Worm (Caenorhabditis elegans) whole organism, early embryonic: ENCODE data around the gene F07C4.10.

Experiments used
- B0310.2 ChIP-seq: sonication (generic microtip); optimal IDR thresholded peaks from 2 replicates; lab custom pipeline; 2016; ENCODE audit warnings: mild to moderate bottlenecking, missing genetic modification characterization, missing compliant biosample characterization
- F13C5.2 ChIP-seq: sonication (generic microtip); optimal IDR thresholded peaks from 2 replicates; lab custom pipeline; 2017; ENCODE audit warnings: mild to moderate bottlenecking, missing genetic modification characterization, inconsistent platforms, missing compliant biosample characterization
- aly-1 ChIP-seq: sonication (generic microtip); optimal IDR thresholded peaks from 2 replicates; lab custom pipeline; 2016; ENCODE audit warnings: missing genetic modification characterization, missing compliant biosample characterization
- ama-1 ChIP-seq: fragments of 150-350 bp; optimal IDR thresholded peaks from 2 replicates; lab custom pipeline; 2014
- ceh-13 ChIP-seq: fragments of 200-800 bp; sonication (Bioruptor generic); optimal IDR thresholded peaks from 2 replicates; lab custom pipeline; 2018; ENCODE audit warnings: mild to moderate bottlenecking, missing genetic modification characterization, missing compliant biosample characterization
- ceh-36 ChIP-seq: sonication (generic microtip); optimal IDR thresholded peaks from 2 replicates; lab custom pipeline; 2016; ENCODE audit warnings: missing genetic modification characterization, inconsistent platforms, missing compliant biosample characterization
- ets-7 ChIP-seq: sonication (generic microtip); optimal IDR thresholded peaks from 2 replicates; lab custom pipeline; 2016; ENCODE audit warnings: missing genotype, missing genetic modification characterization, missing compliant biosample characterization
- flt-1 ChIP-seq: fragments of 200-800 bp; sonication (Bioruptor generic); IDR thresholded peaks from 2 replicates; pipeline ENCODE4 v1.3.6; 2022; ENCODE audit warnings: missing genetic modification characterization, missing compliant biosample characterization
- hmbx-1 ChIP-seq: sonication (generic microtip); optimal IDR thresholded peaks from 2 replicates; lab custom pipeline; 2016; ENCODE audit warnings: mild to moderate bottlenecking, missing genetic modification characterization, missing compliant biosample characterization
- hmg-4 ChIP-seq: fragments of 200-800 bp; sonication (Bioruptor generic); optimal IDR thresholded peaks from 2 replicates; lab custom pipeline; 2018; ENCODE audit warnings: mild to moderate bottlenecking, missing genetic modification characterization, missing compliant biosample characterization
- hnd-1 ChIP-seq: sonication (generic microtip); optimal IDR thresholded peaks from 2 replicates; lab custom pipeline; 2016; ENCODE audit warnings: missing genetic modification characterization, missing compliant biosample characterization
- pes-1 ChIP-seq: fragments of 200-800 bp; sonication (Bioruptor generic); IDR thresholded peaks from 2 replicates; pipeline ENCODE4 v1.3.6; 2022; ENCODE audit warnings: missing genetic modification reagents, missing genetic modification characterization, missing compliant biosample characterization
- scrt-1 ChIP-seq: fragments of 200-800 bp; sonication (Bioruptor generic); IDR thresholded peaks from 2 replicates; pipeline ENCODE4 v1.3.6; 2022; ENCODE audit warnings: missing genetic modification characterization, missing compliant biosample characterization
- sea-1 ChIP-seq: fragments of 200-800 bp; sonication (Bioruptor generic); conservative IDR thresholded peaks from 2 replicates; pipeline ENCODE4 v1.3.6; 2022; ENCODE audit warnings: missing genetic modification characterization, missing compliant biosample characterization
- tbx-11 ChIP-seq: fragments of 200-800 bp; sonication (Bioruptor generic); IDR thresholded peaks from 2 replicates; pipeline ENCODE4 v1.3.6; 2022; ENCODE audit warnings: missing genetic modification characterization, missing compliant biosample characterization
- tbx-37 ChIP-seq: fragments of 200-800 bp; sonication (Bioruptor generic); conservative IDR thresholded peaks from 2 replicates; pipeline ENCODE4 v1.3.6; 2022; ENCODE audit warnings: missing genetic modification reagents, missing genetic modification characterization, missing compliant biosample characterization
- tra-4 ChIP-seq: sonication (generic microtip); optimal IDR thresholded peaks from 2 replicates; lab custom pipeline; 2017; ENCODE audit warnings: missing genetic modification characterization, missing compliant biosample characterization

The F07C4.10 gene

ce11 chrV:7637801-7638200 is 1.9 kb downstream of the F07C4.10 start, which contains the start of gene clec-45:
TSS of gene clec-45 (plus strand) at chrV:7638101.
- TF ChIP-seq tbx-37 (no peak), aly-1 (tag; lab: Kevin White, UChicago) (no peak), hmg-4 (GFP tag; lab: Kevin White, UChicago) (no peak), B0310.2 (tag; lab: Kevin White, UChicago) (no peak), ets-7 (tag; lab: Kevin White, UChicago) (no peak), tra-4 (tag; lab: Kevin White, UChicago) (no peak), hmbx-1 (tag; lab: Kevin White, UChicago) (no peak)

- no peak for TF ChIP-seq hmbx-1 (tag; lab: Kevin White, UChicago)
- TF ChIP-seq hmg-4 (GFP tag; lab: Kevin White, UChicago), result no peak
- TF ChIP-seq scrt-1 (GFP tag; lab: Robert Waterston, UW), result no peak
- no peak for TF ChIP-seq pes-1 (GFP tag; lab: Robert Waterston, UW)
Measured at ce11 chrV:7635469-7635868, 4.2 kb downstream of the F07C4.10 start, which contains the start of gene srd-29. TSS of gene srd-29 (plus strand) at chrV:7635769.

ce11 chrV:7634657-7635056 is 5.0 kb downstream of the F07C4.10 start, which contains the start of gene srd-31:
TSS of gene srd-31 (minus strand) at chrV:7634757.
- TF ChIP-seq hmbx-1 (tag; lab: Kevin White, UChicago) (no peak), tbx-11 (no peak)

- TF ChIP-seq tra-4 (tag; lab: Kevin White, UChicago) (no peak), aly-1 (tag; lab: Kevin White, UChicago) (no peak), ets-7 (tag; lab: Kevin White, UChicago) (no peak), flt-1 (GFP tag; lab: Robert Waterston, UW) (no peak), ama-1 (lab: Kevin White, UChicago) (no peak), ceh-13 (GFP tag; lab: Kevin White, UChicago) (no peak), hnd-1 (tag; lab: Kevin White, UChicago) (no peak), ceh-36 (tag; lab: Kevin White, UChicago) (no peak), pes-1 (GFP tag; lab: Robert Waterston, UW) (no peak), sea-1 (GFP tag; lab: Robert Waterston, UW) (no peak), F13C5.2 (tag; lab: Kevin White, UChicago) (no peak), scrt-1 (GFP tag; lab: Robert Waterston, UW) (no peak), B0310.2 (tag; lab: Kevin White, UChicago) (no peak), tbx-37 (no peak)
Measured at ce11 chrV:7631732-7632131, 8.0 kb downstream of the F07C4.10 start, which contains the start of gene srd-25. TSS of gene srd-25 (plus strand) at chrV:7632032.

- no peak for TF ChIP-seq ceh-36 (tag; lab: Kevin White, UChicago)
Measured at ce11 chrV:7629504-7629903, 10.2 kb downstream of the F07C4.10 start, which contains the start of gene srd-30. TSS of gene srd-30 (plus strand) at chrV:7629804.

ce11 chrV:7626550-7626949 is 13.1 kb downstream of the F07C4.10 start, which contains the start of gene F07C4.6:
TSS of gene F07C4.6 (plus strand) at chrV:7626850.
- TF ChIP-seq ama-1 (lab: Kevin White, UChicago) (no peak), hnd-1 (tag; lab: Kevin White, UChicago) (no peak), aly-1 (tag; lab: Kevin White, UChicago) (no peak), pes-1 (GFP tag; lab: Robert Waterston, UW) (no peak), tbx-11 (no peak), F13C5.2 (tag; lab: Kevin White, UChicago) (no peak), ceh-13 (GFP tag; lab: Kevin White, UChicago) (no peak), hmg-4 (GFP tag; lab: Kevin White, UChicago) (no peak), scrt-1 (GFP tag; lab: Robert Waterston, UW) (no peak), sea-1 (GFP tag; lab: Robert Waterston, UW) (no peak), tbx-37 (no peak), hmbx-1 (tag; lab: Kevin White, UChicago) (no peak), ets-7 (tag; lab: Kevin White, UChicago) (no peak), flt-1 (GFP tag; lab: Robert Waterston, UW) (no peak)

- TF ChIP-seq tra-4 (tag; lab: Kevin White, UChicago) (no peak), ets-7 (tag; lab: Kevin White, UChicago) (no peak), tbx-37 (no peak)
Measured at ce11 chrV:7624652-7625051, 15.0 kb downstream of the F07C4.10 start, which contains the start of gene grsp-4. TSS of gene grsp-4 (plus strand) at chrV:7624952.

- TF ChIP-seq hmg-4 (GFP tag; lab: Kevin White, UChicago), result no peak
Measured at ce11 chrV:7624152-7624551, 15.5 kb downstream of the F07C4.10 start, which contains the start of gene C50E3.13. TSS of gene C50E3.13 (minus strand) at chrV:7624252.

ce11 chrV:7622011-7622465 is 17.6 kb downstream of the F07C4.10 start, which contains the start of gene C50E3.12:
TSS of gene C50E3.12 (minus strand) at chrV:7622061.
- TF ChIP-seq ets-7 (tag; lab: Kevin White, UChicago) (no peak), hnd-1 (tag; lab: Kevin White, UChicago) (no peak), hmbx-1 (tag; lab: Kevin White, UChicago) (no peak)
